Fruit fly (Drosophila melanogaster) whole organism, prepupa: ENCODE results near the gene CG9667.

Experiments
- Blimp-1 ChIP-seq: fragments of 200-800 bp; sonication (Bioruptor generic); optimal IDR thresholded peaks from 3 replicates; lab custom pipeline; 2017; ENCODE audit warnings: missing biosample characterization, missing genetic modification characterization, mild to moderate bottlenecking, moderate library complexity, missing genetic modification reagents
- CG10631 ChIP-seq: fragments of 200-800 bp; sonication (Bioruptor generic); optimal IDR thresholded peaks from 2 replicates; lab custom pipeline; 2016; ENCODE audit warnings: missing biosample characterization, missing genetic modification characterization
- CG10669 ChIP-seq: fragments of 200-800 bp; sonication (Bioruptor generic); optimal IDR thresholded peaks from 3 replicates; lab custom pipeline; 2018; ENCODE audit warnings: missing biosample characterization, mild to moderate bottlenecking, missing genetic modification characterization, moderate library complexity
- CG11294 ChIP-seq: fragments of 200-800 bp; sonication (Bioruptor generic); IDR thresholded peaks from 2 replicates; pipeline ENCODE4 v1.3.6; 2022; ENCODE audit warnings: missing biosample characterization, missing genetic modification characterization
- CG11762 ChIP-seq: fragments of 200-800 bp; sonication (Bioruptor generic); optimal IDR thresholded peaks from 3 replicates; lab custom pipeline; 2016; ENCODE audit warnings: missing biosample characterization, missing genetic modification characterization; ENCODE audit not compliant: insufficient read depth
- CG11902 ChIP-seq: fragments of 200-800 bp; sonication (Bioruptor generic); optimal IDR thresholded peaks from 3 replicates; lab custom pipeline; 2016; ENCODE audit warnings: missing biosample characterization, missing genetic modification characterization
- CG15336 ChIP-seq: fragments of 200-800 bp; sonication (Bioruptor generic); IDR thresholded peaks from 2 replicates; pipeline ENCODE4 v1.3.6; 2022; ENCODE audit warnings: missing biosample characterization, missing genetic modification characterization
- CG1621 ChIP-seq: fragments of 200-800 bp; sonication (Bioruptor generic); optimal IDR thresholded peaks from 3 replicates; lab custom pipeline; 2018; ENCODE audit warnings: missing biosample characterization, mild to moderate bottlenecking, missing genetic modification characterization
- CG16779 ChIP-seq: fragments of 200-800 bp; sonication (Bioruptor generic); optimal IDR thresholded peaks from 3 replicates; lab custom pipeline; 2017; ENCODE audit warnings: missing biosample characterization, mild to moderate bottlenecking, missing genetic modification characterization
- CG31627 ChIP-seq: fragments of 200-800 bp; sonication (Bioruptor generic); optimal IDR thresholded peaks from 3 replicates; lab custom pipeline; 2016; ENCODE audit warnings: missing biosample characterization, missing genetic modification characterization
- CG34406 ChIP-seq: fragments of 200-800 bp; sonication (Bioruptor generic); optimal IDR thresholded peaks from 3 replicates; lab custom pipeline; 2016; ENCODE audit warnings: missing biosample characterization, missing genetic modification characterization
- CG3919 ChIP-seq: fragments of 200-800 bp; sonication (Bioruptor generic); optimal IDR thresholded peaks from 3 replicates; lab custom pipeline; 2016; ENCODE audit warnings: missing biosample characterization, missing genetic modification characterization
- CG4318 ChIP-seq: fragments of 200-800 bp; sonication (Bioruptor generic); optimal IDR thresholded peaks from 3 replicates; lab custom pipeline; 2017; ENCODE audit warnings: missing biosample characterization, mild to moderate bottlenecking, missing genetic modification characterization
- CG6163 ChIP-seq: fragments of 200-800 bp; sonication (Bioruptor generic); IDR thresholded peaks from 3 replicates; pipeline ENCODE4 v1.3.6; 2022; ENCODE audit warnings: missing biosample characterization, missing genetic modification characterization
- CG6276 ChIP-seq: fragments of 200-800 bp; sonication (Bioruptor generic); optimal IDR thresholded peaks from 2 replicates; lab custom pipeline; 2017; ENCODE audit warnings: missing biosample characterization, mild to moderate bottlenecking, missing genetic modification characterization
- CG6808 ChIP-seq: fragments of 200-800 bp; sonication (Bioruptor generic); optimal IDR thresholded peaks from 3 replicates; lab custom pipeline; 2017; ENCODE audit warnings: missing biosample characterization, missing genetic modification characterization, mild to moderate bottlenecking, moderate library complexity, missing genetic modification reagents
- CG6854 ChIP-seq: fragments of 200-800 bp; sonication (Bioruptor generic); optimal IDR thresholded peaks from 2 replicates; lab custom pipeline; 2017; ENCODE audit warnings: missing biosample characterization, mild to moderate bottlenecking, missing genetic modification characterization
- CG7368 ChIP-seq: fragments of 200-800 bp; sonication (Bioruptor generic); optimal IDR thresholded peaks from 3 replicates; lab custom pipeline; 2016; ENCODE audit warnings: missing biosample characterization, missing genetic modification characterization
- CG8119 ChIP-seq: fragments of 200-800 bp; sonication (Bioruptor generic); IDR thresholded peaks from 3 replicates; pipeline ENCODE4 v1.3.6; 2022; ENCODE audit warnings: missing biosample characterization, missing genetic modification characterization
- CG8319 ChIP-seq: fragments of 200-800 bp; sonication (Bioruptor generic); optimal IDR thresholded peaks from 3 replicates; lab custom pipeline; 2016; ENCODE audit warnings: missing biosample characterization, missing genetic modification characterization
- CG8632 ChIP-seq: fragments of 200-800 bp; sonication (Bioruptor generic); optimal IDR thresholded peaks from 3 replicates; lab custom pipeline; 2016; ENCODE audit warnings: missing biosample characterization, missing genetic modification characterization
- CG9139 ChIP-seq: fragments of 200-800 bp; sonication (Bioruptor generic); optimal IDR thresholded peaks from 3 replicates; lab custom pipeline; 2017; ENCODE audit warnings: missing biosample characterization, mild to moderate bottlenecking, missing genetic modification characterization
- Eip78C ChIP-seq: fragments of 200-800 bp; sonication (Bioruptor generic); peaks from one replicate; lab custom pipeline; 2016; ENCODE audit warnings: missing biosample characterization, missing genetic modification characterization
- Eip93F ChIP-seq: fragments of 200-800 bp; sonication (Bioruptor generic); optimal IDR thresholded peaks from 2 replicates; lab custom pipeline; 2016; ENCODE audit warnings: missing biosample characterization, mild to moderate bottlenecking, missing genetic modification characterization
- Ets21C ChIP-seq: fragments of 200-800 bp; sonication (Bioruptor generic); optimal IDR thresholded peaks from 3 replicates; lab custom pipeline; 2016; ENCODE audit warnings: missing biosample characterization, missing genetic modification characterization
- Gug ChIP-seq: fragments of 200-800 bp; sonication (Bioruptor generic); IDR thresholded peaks from 2 replicates; pipeline ENCODE4 v1.3.6; 2022; ENCODE audit warnings: missing biosample characterization, missing genetic modification characterization
- Hr39 ChIP-seq: fragments of 200-800 bp; sonication (Bioruptor generic); optimal IDR thresholded peaks from 2 replicates; lab custom pipeline; 2016; ENCODE audit warnings: missing biosample characterization, missing genetic modification characterization
- Hr4 ChIP-seq: fragments of 200-800 bp; sonication (Bioruptor generic); optimal IDR thresholded peaks from 3 replicates; lab custom pipeline; 2016; ENCODE audit warnings: missing biosample characterization, missing genetic modification characterization
- Smox ChIP-seq: fragments of 200-800 bp; sonication (Bioruptor generic); optimal IDR thresholded peaks from 3 replicates; lab custom pipeline; 2016; ENCODE audit warnings: missing biosample characterization, missing genetic modification characterization
- Sox102F ChIP-seq: fragments of 200-800 bp; sonication (Bioruptor generic); optimal IDR thresholded peaks from 2 replicates; lab custom pipeline; 2016; ENCODE audit warnings: missing biosample characterization, mild to moderate bottlenecking, missing genetic modification characterization
- Sox14 ChIP-seq: fragments of 200-800 bp; sonication (Bioruptor generic); optimal IDR thresholded peaks from 3 replicates; lab custom pipeline; 2016; ENCODE audit warnings: missing biosample characterization, missing genetic modification characterization
- Sox15 ChIP-seq: fragments of 200-800 bp; sonication (Bioruptor generic); optimal IDR thresholded peaks from 3 replicates; lab custom pipeline; 2016; ENCODE audit warnings: missing biosample characterization, missing genetic modification characterization
- achi ChIP-seq: fragments of 200-800 bp; sonication (Bioruptor generic); optimal IDR thresholded peaks from 3 replicates; lab custom pipeline; 2016; ENCODE audit warnings: missing biosample characterization, missing genetic modification characterization
- acj6 ChIP-seq: fragments of 200-800 bp; sonication (Bioruptor generic); optimal IDR thresholded peaks from 3 replicates; lab custom pipeline; 2016; ENCODE audit warnings: missing biosample characterization, missing genetic modification characterization
- cyc ChIP-seq: fragments of 200-800 bp; sonication (Bioruptor generic); optimal IDR thresholded peaks from 3 replicates; lab custom pipeline; 2016; ENCODE audit warnings: missing biosample characterization, missing genetic modification characterization
- dsx ChIP-seq: fragments of 200-800 bp; optimal IDR thresholded peaks from 3 replicates; lab custom pipeline; 2019; ENCODE audit warnings: missing biosample characterization, mild to moderate bottlenecking, missing genetic modification characterization, moderate library complexity; ENCODE audit not compliant: poor library complexity, severe bottlenecking
- esn ChIP-seq: fragments of 200-800 bp; sonication (Bioruptor generic); optimal IDR thresholded peaks from 2 replicates; lab custom pipeline; 2016; ENCODE audit warnings: missing biosample characterization, mild to moderate bottlenecking, missing genetic modification characterization, moderate library complexity
- fd85E ChIP-seq: fragments of 200-800 bp; sonication (Bioruptor generic); optimal IDR thresholded peaks from 3 replicates; lab custom pipeline; 2016; ENCODE audit warnings: missing biosample characterization, missing genetic modification characterization
- fkh ChIP-seq: fragments of 200-800 bp; sonication (Bioruptor generic); optimal IDR thresholded peaks from 3 replicates; lab custom pipeline; 2017; ENCODE audit warnings: missing biosample characterization, mild to moderate bottlenecking, missing genetic modification characterization, moderate library complexity
- net ChIP-seq: fragments of 200-800 bp; sonication (Bioruptor generic); optimal IDR thresholded peaks from 3 replicates; lab custom pipeline; 2016; ENCODE audit warnings: missing biosample characterization, missing genetic modification characterization
- pdm3 ChIP-seq: fragments of 200-800 bp; sonication (Bioruptor generic); optimal IDR thresholded peaks from 3 replicates; lab custom pipeline; 2016; ENCODE audit warnings: missing biosample characterization, missing genetic modification characterization
- salr ChIP-seq, 2 experiments: fragments of 200-800 bp; sonication (Bioruptor generic); optimal IDR thresholded peaks; 3 replicates each; lab custom pipeline; 2016 to 2018; ENCODE audit warnings: missing biosample characterization in 2 of 2, missing genetic modification characterization in 2 of 2, mild to moderate bottlenecking in 1 of 2
- ss ChIP-seq, 2 experiments: fragments of 200-800 bp; sonication (Bioruptor generic); optimal IDR thresholded peaks; 2 replicates in 1 of 2; 3 replicates in 1 of 2; lab custom pipeline; 2017 to 2018; ENCODE audit warnings: mild to moderate bottlenecking in 2 of 2, missing biosample characterization in 2 of 2, missing genetic modification characterization in 2 of 2, moderate library complexity in 1 of 2
- topi ChIP-seq: fragments of 200-800 bp; sonication (Bioruptor generic); optimal IDR thresholded peaks from 3 replicates; lab custom pipeline; 2016; ENCODE audit warnings: missing biosample characterization, missing genetic modification characterization
- vri ChIP-seq: fragments of 200-800 bp; sonication (Bioruptor generic); optimal IDR thresholded peaks from 3 replicates; lab custom pipeline; 2016; ENCODE audit warnings: missing biosample characterization, mild to moderate bottlenecking, missing genetic modification characterization

CG9667 gene

dm6 chr3R:8126316-8127150, at the start of gene CG9667, which contains the start of gene Arl8 (continued):
- peak; percentile 51 for TF ChIP-seq Sox14 (GFP tag; lab: Kevin White, UChicago)
- no peak for TF ChIP-seq CG16779 (tag; lab: Kevin White, UChicago)
- TF ChIP-seq fd85E = no peak
- no peak for TF ChIP-seq salr (GFP tag; optimal IDR thresholded peaks at IDR 0.05; lab: Kevin White, UChicago)
- TF ChIP-seq acj6 (GFP tag; lab: Kevin White, UChicago) = peak; percentile 54
- TF ChIP-seq CG10631 (GFP tag; lab: Kevin White, UChicago) = peak; percentile 61
- TF ChIP-seq CG6854 = no peak
- peak; percentile 59; the same call in 1 of the 2 replicates for TF ChIP-seq CG15336 (GFP tag; lab: Robert Waterston, UW)
- TF ChIP-seq Gug (GFP tag; lab: Robert Waterston, UW) = no peak
- peak; percentile 57 for TF ChIP-seq esn

- TF ChIP-seq Hr39 (GFP tag; lab: Kevin White, UChicago) = no peak
- TF ChIP-seq topi = peak; percentile 17
- TF ChIP-seq CG4318 (GFP tag; lab: Kevin White, UChicago) = peak; percentile 67
- TF ChIP-seq acj6 (GFP tag; lab: Kevin White, UChicago) = peak; percentile 41
- peak; percentile 25 for TF ChIP-seq CG7368
- peak; percentile 6 for TF ChIP-seq CG8319 (GFP tag; lab: Kevin White, UChicago)
- peak; percentile 26 for TF ChIP-seq CG8632 (GFP tag; lab: Kevin White, UChicago)
- peak; percentile 54 for TF ChIP-seq Gug (GFP tag; lab: Robert Waterston, UW)
- no peak for TF ChIP-seq Eip93F (GFP tag; lab: Kevin White, UChicago)
- no peak for TF ChIP-seq fkh
- peak; percentile 48 for TF ChIP-seq CG11762
- peak; percentile 23 for TF ChIP-seq CG10631 (GFP tag; lab: Kevin White, UChicago)
- peak; percentile 40; the same call in 1 of the 3 replicates for TF ChIP-seq CG6163
- TF ChIP-seq CG34406 = peak; percentile 25
- TF ChIP-seq CG6808 (GFP tag; lab: Kevin White, UChicago) = no peak
- peak; percentile 58 for TF ChIP-seq pdm3 (GFP tag; lab: Kevin White, UChicago)
- peak; percentile 9 for TF ChIP-seq Sox15 (GFP tag; lab: Kevin White, UChicago)
- TF ChIP-seq CG11902 = peak; percentile 13
- no peak for TF ChIP-seq CG1621 (tag; lab: Kevin White, UChicago)
- peak; percentile 48 for TF ChIP-seq achi (GFP tag; lab: Kevin White, UChicago)
- TF ChIP-seq dsx = no peak
- TF ChIP-seq CG10669 (GFP tag; lab: Kevin White, UChicago) = peak; percentile 16
- peak; percentile 47 for TF ChIP-seq CG11294 (GFP tag; lab: Robert Waterston, UW)
- TF ChIP-seq esn = peak; percentile 4
- no peak for TF ChIP-seq Blimp-1
- no peak for TF ChIP-seq Smox
- peak; percentile 70 for TF ChIP-seq CG6276 (GFP tag; lab: Kevin White, UChicago)
- TF ChIP-seq CG3919 (GFP tag; lab: Kevin White, UChicago) = peak; percentile 58
- TF ChIP-seq net (GFP tag; lab: Kevin White, UChicago) = peak; percentile 49
- TF ChIP-seq Ets21C = no peak
- TF ChIP-seq CG15336 (GFP tag; lab: Robert Waterston, UW) = peak; percentile 73
- peak; percentile 91 for TF ChIP-seq Eip78C (GFP tag; lab: Kevin White, UChicago)
- TF ChIP-seq CG6854 = no peak
- no peak for TF ChIP-seq CG9139 (GFP tag; lab: Kevin White, UChicago)
- no peak for TF ChIP-seq salr (GFP tag; optimal IDR thresholded peaks at IDR 0.05; lab: Kevin White, UChicago)
- TF ChIP-seq Hr4 (GFP tag; lab: Kevin White, UChicago) = peak; percentile 78
- peak; percentile 77 for TF ChIP-seq CG8119 (GFP tag; lab: Robert Waterston, UW)
- no peak for TF ChIP-seq CG31627 (GFP tag; lab: Kevin White, UChicago)
- TF ChIP-seq ss (GFP tag; optimal IDR thresholded peaks at IDR 0.05; lab: Kevin White, UChicago) = peak in 1 of 2 experiments; percentile 92
- TF ChIP-seq cyc (GFP tag; lab: Kevin White, UChicago) = no peak
- TF ChIP-seq vri (GFP tag; lab: Kevin White, UChicago) = no peak
- no peak for TF ChIP-seq Sox102F (GFP tag; lab: Kevin White, UChicago)
These were observed 45.5 kb upstream of the CG9667 start for dm6 chr3R:8171489-8172161.
